Worm (Caenorhabditis elegans) whole organism, L1 larva: Measurements from ENCODE around the gene dhs-13.

ENCODE experiments used
- dpl-1 ChIP-seq, 3 experiments: fragments of 150-350 bp in 2 of 3; sonication (generic microtip) in 1 of 3; optimal IDR thresholded peaks; 2 replicates each; lab custom pipeline; 2014 to 2017; ENCODE audit warnings: missing biosample characterization in 3 of 3, missing genetic modification characterization in 3 of 3, missing genetic modification reagents in 3 of 3
- fos-1 ChIP-seq: fragments of 150-350 bp; optimal IDR thresholded peaks from 2 replicates; lab custom pipeline; 2014; ENCODE audit warnings: missing biosample characterization, missing genetic modification characterization
- mef-2 ChIP-seq: fragments of 150-350 bp; optimal IDR thresholded peaks from 2 replicates; lab custom pipeline; 2014; ENCODE audit warnings: missing biosample characterization, missing genetic modification characterization
- snpc-4 ChIP-seq: fragments of 150-350 bp; optimal IDR thresholded peaks from 2 replicates; lab custom pipeline; 2014; ENCODE audit warnings: missing biosample characterization, missing genetic modification characterization

- TF ChIP-seq snpc-4 (tag; lab: Kevin White, UChicago): no peak
- TF ChIP-seq fos-1 (tag; lab: Kevin White, UChicago): no peak
- no peak for TF ChIP-seq mef-2 (tag; lab: Kevin White, UChicago)
- TF ChIP-seq dpl-1 (GFP tag; optimal IDR thresholded peaks at IDR 0.05; lab: Kevin White, UChicago): peak in 1 of 3 experiments; percentile 2
Measured at ce11 chrV:1820749-1821148, 49.2 kb upstream of the dhs-13 start.
